Worm (Caenorhabditis elegans): ENCODE data around the gene C06G3.8.

- TF ChIP-seq fos-1 (tag; optimal IDR thresholded peaks at IDR 0.05) (no peak), nhr-76 (tag; optimal IDR thresholded peaks at IDR 0.05) (no peak), ama-1 (optimal IDR thresholded peaks at IDR 0.05) (no peak), egl-5 (tag; optimal IDR thresholded peaks at IDR 0.05) (no peak)
These were observed 34.4 kb downstream of the C06G3.8 start for ce11 chrIV:6997918-6998317.

All from whole organism, L3 larva.